Fruit fly (Drosophila melanogaster): ENCODE results near the gene CG12204.
A peak's percentile ranks its signal among the peaks of the same experiment; 100 is the strongest.

CG12204 gene

dm6 chrX:19504170-19504765, 10.1 kb upstream of the CG12204 start (continued):
- TF ChIP-seq CG15696 (tag; optimal IDR thresholded peaks at IDR 0.05): no peak
- no peak for TF ChIP-seq Deaf1 (tag; optimal IDR thresholded peaks at IDR 0.05)
- no peak for TF ChIP-seq CG18619 (GFP tag; optimal IDR thresholded peaks at IDR 0.05)
- no peak for TF ChIP-seq slp2 (GFP tag; optimal IDR thresholded peaks at IDR 0.05)
- no peak for TF ChIP-seq CG18476 (GFP tag; optimal IDR thresholded peaks at IDR 0.05)
- TF ChIP-seq odd (GFP tag; optimal IDR thresholded peaks at IDR 0.05): no peak
- TF ChIP-seq pros (GFP tag; optimal IDR thresholded peaks at IDR 0.05): no peak
- no peak for TF ChIP-seq Ptx1 (GFP tag; IDR thresholded peaks at IDR 0.05)
- no peak for TF ChIP-seq CG13624 (GFP tag; optimal IDR thresholded peaks at IDR 0.05)
- no peak for TF ChIP-seq Atf3 (GFP tag; optimal IDR thresholded peaks at IDR 0.05)
- no peak for TF ChIP-seq CG10959 (GFP tag; IDR thresholded peaks at IDR 0.05)
- TF ChIP-seq bsh (GFP tag; optimal IDR thresholded peaks at IDR 0.05): no peak
- no peak for TF ChIP-seq CG3407 (GFP tag; optimal IDR thresholded peaks at IDR 0.05)
- TF ChIP-seq Adf1 (GFP tag; IDR thresholded peaks at IDR 0.05): peak; percentile 59; the same call in 1 of the 2 replicates
- peak; percentile 60 for TF ChIP-seq CG10543 (GFP tag; optimal IDR thresholded peaks at IDR 0.05)
- no peak for TF ChIP-seq sens-2 (GFP tag; IDR thresholded peaks at IDR 0.05)
- no peak for TF ChIP-seq ttk (GFP tag; IDR thresholded peaks at IDR 0.05)
- TF ChIP-seq CG32532 (GFP tag; IDR thresholded peaks at IDR 0.05): 0 out of 2 replicates have a peak, but pooled peaks have one; percentile 36
- peak; percentile 91 for TF ChIP-seq sd (tag; optimal IDR thresholded peaks at IDR 0.05)
- TF ChIP-seq pho (GFP tag; optimal IDR thresholded peaks at IDR 0.05): no peak
- 0 out of 2 replicates have a peak, but pooled peaks have one; percentile 16 for TF ChIP-seq unc-4 (GFP tag; IDR thresholded peaks at IDR 0.05; ENCODE audit: partially characterized antibody)

- TF ChIP-seq insv (GFP tag; optimal IDR thresholded peaks at IDR 0.05) (no peak), Side (GFP tag; optimal IDR thresholded peaks at IDR 0.05) (no peak), gce (GFP tag; IDR thresholded peaks at IDR 0.05) (no peak), sd (tag; optimal IDR thresholded peaks at IDR 0.05) (no peak), exex (tag; optimal IDR thresholded peaks at IDR 0.05) (peak; percentile 83), en (GFP tag; optimal IDR thresholded peaks at IDR 0.05) (no peak), Sry-β (GFP tag; optimal IDR thresholded peaks at IDR 0.05) (no peak), seq (GFP tag; IDR thresholded peaks at IDR 0.05) (no peak), CG12744 (GFP tag; optimal IDR thresholded peaks at IDR 0.05) (no peak), CG14441 (GFP tag; IDR thresholded peaks at IDR 0.05) (no peak), Max (GFP tag; optimal IDR thresholded peaks at IDR 0.05) (no peak), Kr (GFP tag; optimal IDR thresholded peaks at IDR 0.05) (no peak), Oaz (GFP tag; IDR thresholded peaks at IDR 0.05) (no peak), tll (GFP tag; optimal IDR thresholded peaks at IDR 0.05) (no peak), CG8478 (optimal IDR thresholded peaks at IDR 0.05) (no peak), CG32532 (GFP tag; IDR thresholded peaks at IDR 0.05) (peak; percentile 50), CG10543 (GFP tag; optimal IDR thresholded peaks at IDR 0.05) (peak; percentile 14), HmgD (GFP tag; optimal IDR thresholded peaks at IDR 0.05) (no peak), nerfin-2 (GFP tag; IDR thresholded peaks at IDR 0.05; ENCODE audit: partially characterized antibody) (no peak), kni (GFP tag; optimal IDR thresholded peaks at IDR 0.05) (no peak), crol (GFP tag; IDR thresholded peaks at IDR 0.05) (peak; percentile 37; the same call in 1 of the 2 replicates), Nf-YC (tag; optimal IDR thresholded peaks at IDR 0.05) (no peak), CG32767 (GFP tag; IDR thresholded peaks at IDR 0.05) (no peak), CG17385 (GFP tag; optimal IDR thresholded peaks at IDR 0.05) (no peak), CG10147 (GFP tag; optimal IDR thresholded peaks at IDR 0.05) (no peak), lola (GFP tag; optimal IDR thresholded peaks at IDR 0.05) (no peak), ato (GFP tag; IDR thresholded peaks at IDR 0.05; ENCODE audit: partially characterized antibody) (no peak), CG13775 (GFP tag; optimal IDR thresholded peaks at IDR 0.05) (no peak), lab (GFP tag; optimal IDR thresholded peaks at IDR 0.05) (peak; percentile 22), CrebB (tag; optimal IDR thresholded peaks at IDR 0.05) (no peak), CG14050 (GFP tag; IDR thresholded peaks at IDR 0.05) (no peak), oc (tag; optimal IDR thresholded peaks at IDR 0.05) (no peak)
Measured at dm6 chrX:19501274-19501673, 7.1 kb upstream of the CG12204 start.

Measured in whole organism, embryonic.